Worm (Caenorhabditis elegans) whole organism, early embryonic: Measurements from ENCODE around the gene let-23.

Experiments used
- B0310.2 ChIP-seq: sonication (generic microtip); optimal IDR thresholded peaks from 2 replicates; lab custom pipeline; 2016; ENCODE audit warnings: mild to moderate bottlenecking, missing genetic modification characterization, missing compliant biosample characterization
- ama-1 ChIP-seq: fragments of 150-350 bp; optimal IDR thresholded peaks from 2 replicates; lab custom pipeline; 2014
- ceh-36 ChIP-seq: sonication (generic microtip); optimal IDR thresholded peaks from 2 replicates; lab custom pipeline; 2016; ENCODE audit warnings: missing genetic modification characterization, inconsistent platforms, missing compliant biosample characterization
- ets-7 ChIP-seq: sonication (generic microtip); optimal IDR thresholded peaks from 2 replicates; lab custom pipeline; 2016; ENCODE audit warnings: missing genotype, missing genetic modification characterization, missing compliant biosample characterization
- flt-1 ChIP-seq: fragments of 200-800 bp; sonication (Bioruptor generic); IDR thresholded peaks from 2 replicates; pipeline ENCODE4 v1.3.6; 2022; ENCODE audit warnings: missing genetic modification characterization, missing compliant biosample characterization
- hmbx-1 ChIP-seq: sonication (generic microtip); optimal IDR thresholded peaks from 2 replicates; lab custom pipeline; 2016; ENCODE audit warnings: mild to moderate bottlenecking, missing genetic modification characterization, missing compliant biosample characterization
- hnd-1 ChIP-seq: sonication (generic microtip); optimal IDR thresholded peaks from 2 replicates; lab custom pipeline; 2016; ENCODE audit warnings: missing genetic modification characterization, missing compliant biosample characterization
- pes-1 ChIP-seq: fragments of 200-800 bp; sonication (Bioruptor generic); IDR thresholded peaks from 2 replicates; pipeline ENCODE4 v1.3.6; 2022; ENCODE audit warnings: missing genetic modification reagents, missing genetic modification characterization, missing compliant biosample characterization
- scrt-1 ChIP-seq: fragments of 200-800 bp; sonication (Bioruptor generic); IDR thresholded peaks from 2 replicates; pipeline ENCODE4 v1.3.6; 2022; ENCODE audit warnings: missing genetic modification characterization, missing compliant biosample characterization
- sea-1 ChIP-seq: fragments of 200-800 bp; sonication (Bioruptor generic); conservative IDR thresholded peaks from 2 replicates; pipeline ENCODE4 v1.3.6; 2022; ENCODE audit warnings: missing genetic modification characterization, missing compliant biosample characterization
- tbx-11 ChIP-seq: fragments of 200-800 bp; sonication (Bioruptor generic); IDR thresholded peaks from 2 replicates; pipeline ENCODE4 v1.3.6; 2022; ENCODE audit warnings: missing genetic modification characterization, missing compliant biosample characterization
- tbx-37 ChIP-seq: fragments of 200-800 bp; sonication (Bioruptor generic); conservative IDR thresholded peaks from 2 replicates; pipeline ENCODE4 v1.3.6; 2022; ENCODE audit warnings: missing genetic modification reagents, missing genetic modification characterization, missing compliant biosample characterization

DNA sequence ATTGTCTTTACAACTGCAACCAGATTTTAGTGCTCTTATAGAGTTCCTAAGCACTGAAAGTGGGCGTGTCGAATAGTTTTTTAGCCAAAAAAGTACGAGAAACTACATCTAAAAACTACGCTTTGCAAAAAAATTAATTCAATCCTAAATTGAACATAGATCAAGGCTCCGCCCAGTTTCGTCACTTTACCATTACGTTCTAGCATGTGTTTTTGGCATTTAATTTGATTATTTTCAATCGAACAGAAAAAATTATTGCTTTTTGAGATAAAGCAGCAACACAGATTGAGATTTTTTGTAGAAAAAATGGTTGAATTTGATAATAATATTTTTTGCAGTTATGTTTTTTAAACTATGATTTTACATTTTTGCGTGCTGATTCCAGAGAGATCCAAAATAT, 56.9 kb downstream of the let-23 start, which contains the start of gene nlp-82:
- no peak for TF ChIP-seq ceh-36 (tag; lab: Kevin White, UChicago)
- no peak for TF ChIP-seq ama-1 (lab: Kevin White, UChicago)
- no peak for TF ChIP-seq flt-1 (GFP tag; lab: Robert Waterston, UW)
- no peak for TF ChIP-seq hmbx-1
- TF ChIP-seq pes-1 = no peak
- no peak for TF ChIP-seq hnd-1 (tag; lab: Kevin White, UChicago)
- TF ChIP-seq tbx-37 (GFP tag; lab: Robert Waterston, UW) = no peak
- TF ChIP-seq ets-7 (tag; lab: Kevin White, UChicago) = no peak
- no peak for TF ChIP-seq scrt-1 (GFP tag; lab: Robert Waterston, UW)
- TF ChIP-seq tbx-11 (GFP tag; lab: Robert Waterston, UW) = no peak
- no peak for TF ChIP-seq sea-1 (GFP tag; lab: Robert Waterston, UW)
- no peak for TF ChIP-seq B0310.2
